Worm (Caenorhabditis elegans) whole organism, midembryonic: ENCODE data around the gene B0416.5.

ENCODE experiments used
- flt-1 ChIP-seq: fragments of 200-800 bp; sonication (Bioruptor generic); IDR thresholded peaks from 2 replicates; pipeline ENCODE4 v1.3.6; 2022; ENCODE audit warnings: missing genetic modification characterization, missing compliant biosample characterization
- med-1 ChIP-seq: sonication (generic microtip); optimal IDR thresholded peaks from 2 replicates; lab custom pipeline; 2017; ENCODE audit warnings: missing genetic modification characterization, mild to moderate bottlenecking, missing compliant biosample characterization, antibody characterized with exemption, missing genetic modification reagents; ENCODE audit not compliant: insufficient read depth

- TF ChIP-seq flt-1 (GFP tag; lab: Robert Waterston, UW) (no peak), med-1 (GFP tag; lab: Kevin White, UChicago) (no peak)
Measured at ce11 chrX:9242123-9242522, 28.5 kb downstream of the B0416.5 start, which contains the start of gene lgc-4.
